Worm (Caenorhabditis elegans) whole organism, L4 larva: ENCODE data around the gene T19D12.10.

Experiments used
- F26F4.8 ChIP-seq: fragments of 200-800 bp; sonication (Bioruptor generic); conservative IDR thresholded peaks from 2 replicates; pipeline ENCODE4 v1.3.6; 2022; ENCODE audit warnings: missing genetic modification characterization, missing compliant biosample characterization
- ZK337.2 ChIP-seq: fragments of 200-800 bp; sonication (Bioruptor generic); IDR thresholded peaks from 2 replicates; pipeline ENCODE4 v1.3.6; 2022; ENCODE audit warnings: missing genetic modification reagents, missing genetic modification characterization, missing compliant biosample characterization
- ZK546.5 ChIP-seq, 2 experiments: sonication (generic microtip); optimal IDR thresholded peaks; 2 replicates each; lab custom pipeline; 2017; ENCODE audit warnings: missing biosample characterization in 2 of 2, missing genetic modification characterization in 2 of 2
- aha-1 ChIP-seq: fragments of 150-350 bp; peaks from one replicate; lab custom pipeline; 2014; ENCODE audit warnings: missing biosample characterization, missing genetic modification characterization
- aly-2 ChIP-seq: sonication (generic microtip); optimal IDR thresholded peaks from 2 replicates; lab custom pipeline; 2018; ENCODE audit warnings: missing biosample characterization, missing genetic modification characterization
- attf-4 ChIP-seq: sonication (generic microtip); optimal IDR thresholded peaks from 3 replicates; lab custom pipeline; 2017; ENCODE audit warnings: missing biosample characterization, missing genetic modification characterization
- ceh-44 ChIP-seq: fragments of 200-800 bp; sonication (Bioruptor generic); IDR thresholded peaks from 2 replicates; pipeline ENCODE4 v1.3.6; 2022; ENCODE audit warnings: missing genetic modification reagents, missing genetic modification characterization, missing compliant biosample characterization
- ceh-82 ChIP-seq: sonication (generic microtip); optimal IDR thresholded peaks from 2 replicates; lab custom pipeline; 2017; ENCODE audit warnings: missing biosample characterization, missing genetic modification characterization
- cey-2 ChIP-seq: sonication (generic microtip); optimal IDR thresholded peaks from 3 replicates; lab custom pipeline; 2017; ENCODE audit warnings: missing genetic modification characterization, mild to moderate bottlenecking, missing compliant biosample characterization, antibody characterized with exemption, borderline replicate concordance; ENCODE audit not compliant: insufficient read depth
- daf-12 ChIP-seq: fragments of 150-350 bp; optimal IDR thresholded peaks from 2 replicates; lab custom pipeline; 2014; ENCODE audit warnings: missing biosample characterization, missing genetic modification reagents, missing genetic modification characterization
- daf-19 ChIP-seq: fragments of 200-800 bp; sonication (Bioruptor generic); conservative IDR thresholded peaks from 2 replicates; pipeline ENCODE4 v1.3.6; 2022; ENCODE audit warnings: missing genetic modification characterization, missing compliant biosample characterization
- daf-8 ChIP-seq: fragments of 200-800 bp; sonication (Bioruptor generic); IDR thresholded peaks from 2 replicates; pipeline ENCODE4 v1.3.6; 2022; ENCODE audit warnings: missing genetic modification characterization, missing compliant biosample characterization
- dmd-8 ChIP-seq: fragments of 200-800 bp; sonication (Bioruptor generic); IDR thresholded peaks from 2 replicates; pipeline ENCODE4 v1.3.6; 2022; ENCODE audit warnings: missing genetic modification characterization, missing compliant biosample characterization
- duxl-1 ChIP-seq: sonication (generic microtip); optimal IDR thresholded peaks from 2 replicates; lab custom pipeline; 2016; ENCODE audit warnings: mild to moderate bottlenecking, missing genetic modification characterization, moderate library complexity, missing compliant biosample characterization; ENCODE audit not compliant: poor library complexity
- egl-43 ChIP-seq: fragments of 200-800 bp; sonication (Bioruptor generic); IDR thresholded peaks from 2 replicates; pipeline ENCODE4 v1.3.6; 2022; ENCODE audit warnings: missing genetic modification reagents, missing genetic modification characterization, missing compliant biosample characterization
- fkh-10 ChIP-seq: fragments of 150-350 bp; optimal IDR thresholded peaks from 2 replicates; lab custom pipeline; 2014; ENCODE audit warnings: missing biosample characterization, missing genetic modification reagents, missing genetic modification characterization
- fos-1 ChIP-seq: fragments of 150-350 bp; optimal IDR thresholded peaks from 2 replicates; lab custom pipeline; 2014; ENCODE audit warnings: missing biosample characterization, missing genetic modification characterization
- gei-8 ChIP-seq: fragments of 200-800 bp; sonication (Bioruptor generic); optimal IDR thresholded peaks from 2 replicates; lab custom pipeline; 2018; ENCODE audit warnings: mild to moderate bottlenecking, missing genetic modification characterization, missing compliant biosample characterization
- hif-1 ChIP-seq, 2 experiments: sonication (generic microtip); optimal IDR thresholded peaks; 2 replicates each; lab custom pipeline; 2016 to 2017; ENCODE audit warnings: missing compliant biosample characterization in 2 of 2, missing genetic modification characterization in 2 of 2, missing genetic modification reagents in 2 of 2, missing genotype in 2 of 2, mild to moderate bottlenecking in 1 of 2
- hlh-11 ChIP-seq: fragments of 200-800 bp; sonication (Bioruptor generic); optimal IDR thresholded peaks from 2 replicates; lab custom pipeline; 2018; ENCODE audit warnings: mild to moderate bottlenecking, missing genetic modification characterization, missing compliant biosample characterization
- hmg-1.1 ChIP-seq: fragments of 200-800 bp; sonication (Bioruptor generic); IDR thresholded peaks from 2 replicates; pipeline ENCODE4 v1.3.6; 2022; ENCODE audit warnings: missing genetic modification reagents, missing genetic modification characterization, missing compliant biosample characterization
- jun-1 ChIP-seq: fragments of 150-350 bp; optimal IDR thresholded peaks from 2 replicates; lab custom pipeline; 2014; ENCODE audit warnings: missing biosample characterization, missing genetic modification reagents, missing genetic modification characterization
- lim-7 ChIP-seq: fragments of 200-800 bp; sonication (Bioruptor generic); IDR thresholded peaks from 2 replicates; pipeline ENCODE4 v1.3.6; 2022; ENCODE audit warnings: missing genetic modification characterization, missing compliant biosample characterization
- lin-13 ChIP-seq: fragments of 150-350 bp; optimal IDR thresholded peaks from 2 replicates; lab custom pipeline; 2014; ENCODE audit warnings: missing biosample characterization, missing genetic modification reagents, missing genetic modification characterization
- lir-3 ChIP-seq: sonication (generic microtip); optimal IDR thresholded peaks from 2 replicates; lab custom pipeline; 2016; ENCODE audit warnings: mild to moderate bottlenecking, missing genetic modification characterization, missing compliant biosample characterization
- lsy-2 ChIP-seq, 2 experiments: fragments of 150-350 bp in 1 of 2; sonication (generic microtip) in 1 of 2; optimal IDR thresholded peaks; 2 replicates each; lab custom pipeline; 2014 to 2017; ENCODE audit warnings: missing biosample characterization in 2 of 2, missing genetic modification characterization in 2 of 2
- madf-9 ChIP-seq: fragments of 200-800 bp; sonication (Bioruptor generic); conservative IDR thresholded peaks from 2 replicates; pipeline ENCODE4 v1.3.6; 2022; ENCODE audit warnings: missing genetic modification reagents, missing genetic modification characterization, missing compliant biosample characterization
- mdl-1 ChIP-seq, 2 experiments: fragments of 150-350 bp in 1 of 2; sonication (generic microtip) in 1 of 2; optimal IDR thresholded peaks; 2 replicates each; lab custom pipeline; 2014 to 2017; ENCODE audit warnings: missing biosample characterization in 2 of 2, missing genetic modification characterization in 2 of 2
- mdt-29 ChIP-seq: fragments of 200-800 bp; sonication (Bioruptor generic); IDR thresholded peaks from 2 replicates; pipeline ENCODE4 v1.3.6; 2022; ENCODE audit warnings: missing genetic modification reagents, missing genetic modification characterization, missing compliant biosample characterization
- mes-2 ChIP-seq: sonication (generic microtip); optimal IDR thresholded peaks from 2 replicates; lab custom pipeline; 2016; ENCODE audit warnings: missing genotype, mild to moderate bottlenecking, missing genetic modification characterization, missing compliant biosample characterization; ENCODE audit not compliant: poor library complexity, severe bottlenecking
- mxl-2 ChIP-seq: fragments of 200-800 bp; sonication (Bioruptor generic); conservative IDR thresholded peaks from 2 replicates; pipeline ENCODE4 v1.3.6; 2022; ENCODE audit warnings: missing genetic modification reagents, missing genetic modification characterization, missing compliant biosample characterization
- mxl-3 ChIP-seq: fragments of 200-800 bp; sonication (Bioruptor generic); optimal IDR thresholded peaks from 2 replicates; lab custom pipeline; 2018; ENCODE audit warnings: mild to moderate bottlenecking, missing genetic modification characterization, missing compliant biosample characterization
- nhr-11 ChIP-seq: fragments of 150-350 bp; optimal IDR thresholded peaks from 2 replicates; lab custom pipeline; 2014; ENCODE audit warnings: missing biosample characterization, missing genetic modification characterization
- nhr-111 ChIP-seq: fragments of 200-800 bp; sonication (Bioruptor generic); optimal IDR thresholded peaks from 2 replicates; lab custom pipeline; 2018; ENCODE audit warnings: mild to moderate bottlenecking, missing genetic modification characterization, missing compliant biosample characterization
- nhr-25 ChIP-seq: sonication (generic microtip); optimal IDR thresholded peaks from 2 replicates; lab custom pipeline; 2017; ENCODE audit warnings: missing genetic modification characterization, mild to moderate bottlenecking, missing compliant biosample characterization, antibody characterized with exemption, moderate library complexity, borderline replicate concordance; ENCODE audit not compliant: insufficient read depth
- nhr-28 ChIP-seq: fragments of 150-350 bp; optimal IDR thresholded peaks from 2 replicates; lab custom pipeline; 2014; ENCODE audit warnings: missing biosample characterization, missing genetic modification characterization
- nhr-77 ChIP-seq: fragments of 150-350 bp; optimal IDR thresholded peaks from 2 replicates; lab custom pipeline; 2014; ENCODE audit warnings: missing biosample characterization, missing genetic modification characterization
- pha-4 ChIP-seq, 2 experiments: fragments of 150-350 bp in 1 of 2; fragments of 200-800 bp in 1 of 2; sonication (Bioruptor generic) in 1 of 2; IDR thresholded peaks in 1 of 2; optimal IDR thresholded peaks in 1 of 2; 2 replicates each; pipeline versions ENCODE4 v1.3.6 to Lab custom; 2014 to 2022; ENCODE audit warnings: missing genetic modification characterization in 2 of 2, missing genetic modification reagents in 2 of 2, missing biosample characterization in 1 of 2, missing compliant biosample characterization in 1 of 2
- rbr-2 ChIP-seq: sonication (generic microtip); optimal IDR thresholded peaks from 2 replicates; lab custom pipeline; 2016; ENCODE audit warnings: missing genotype, missing genetic modification characterization, missing compliant biosample characterization
- sdz-12 ChIP-seq: fragments of 200-800 bp; sonication (Bioruptor generic); optimal IDR thresholded peaks from 2 replicates; lab custom pipeline; 2018; ENCODE audit warnings: mild to moderate bottlenecking, missing genetic modification characterization, missing compliant biosample characterization
- set-16 ChIP-seq: fragments of 200-800 bp; sonication (Bioruptor generic); IDR thresholded peaks from 2 replicates; pipeline ENCODE4 v1.3.6; 2022; ENCODE audit warnings: missing genetic modification reagents, missing genetic modification characterization, missing compliant biosample characterization
- tra-1 ChIP-seq: fragments of 200-800 bp; sonication (Bioruptor generic); IDR thresholded peaks from 2 replicates; pipeline ENCODE4 v1.3.6; 2022; ENCODE audit warnings: missing genetic modification reagents, missing genetic modification characterization, missing compliant biosample characterization
- unc-62 ChIP-seq, 3 experiments: fragments of 150-350 bp in 1 of 3; sonication (generic microtip); optimal IDR thresholded peaks in 2 of 3; peaks in 1 of 3; 1 replicate in 1 of 3; 2 replicates in 2 of 3; lab custom pipeline; 2014 to 2017; ENCODE audit warnings: missing biosample characterization in 3 of 3, missing genetic modification characterization in 3 of 3, missing genetic modification reagents in 3 of 3, missing genotype in 1 of 3
- zag-1 ChIP-seq: fragments of 150-350 bp; optimal IDR thresholded peaks from 2 replicates; lab custom pipeline; 2014; ENCODE audit warnings: missing biosample characterization, missing genetic modification characterization
- zip-11 ChIP-seq: fragments of 200-800 bp; sonication (Bioruptor generic); IDR thresholded peaks from 2 replicates; pipeline ENCODE4 v1.3.6; 2022; ENCODE audit warnings: missing genetic modification characterization, missing compliant biosample characterization
- zip-2 ChIP-seq: fragments of 150-350 bp; optimal IDR thresholded peaks from 2 replicates; lab custom pipeline; 2014; ENCODE audit warnings: missing biosample characterization, missing genetic modification characterization

The T19D12.10 gene

DNA sequence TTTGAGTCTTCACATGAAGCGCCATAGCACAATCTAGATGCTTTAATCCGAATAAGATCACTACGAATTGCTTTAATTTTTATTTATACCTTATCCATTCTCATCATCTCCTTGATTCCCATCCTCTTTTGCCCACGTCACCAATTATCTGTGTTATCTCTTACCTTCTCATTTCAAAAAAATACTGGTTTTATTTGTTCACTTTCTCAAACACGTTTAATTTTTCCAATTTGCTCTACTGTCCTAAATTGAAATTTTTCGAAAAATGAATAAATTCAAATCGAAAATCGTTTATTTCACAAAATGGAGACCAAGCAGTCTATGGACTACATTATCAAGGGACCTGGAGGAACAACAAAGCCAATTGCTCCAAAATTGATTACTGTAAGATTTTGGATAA lies 36.8 kb downstream of the T19D12.10 start, which contains the start of gene F54H5.3:
TSS of gene F54H5.3 (plus strand) at position 301 of the 400 bp plus-strand sequence.
- TF ChIP-seq lsy-2 (tag; optimal IDR thresholded peaks at IDR 0.05; lab: Kevin White, UChicago) (no peak), lir-3 (tag; lab: Kevin White, UChicago) (no peak), ceh-82 (tag; lab: Kevin White, UChicago) (no peak), fos-1 (no peak), nhr-25 (tag; lab: Kevin White, UChicago) (no peak), ceh-44 (GFP tag; lab: Robert Waterston, UW) (no peak)
- TF ChIP-seq, all 104 proteins: peak for 0

DNA sequence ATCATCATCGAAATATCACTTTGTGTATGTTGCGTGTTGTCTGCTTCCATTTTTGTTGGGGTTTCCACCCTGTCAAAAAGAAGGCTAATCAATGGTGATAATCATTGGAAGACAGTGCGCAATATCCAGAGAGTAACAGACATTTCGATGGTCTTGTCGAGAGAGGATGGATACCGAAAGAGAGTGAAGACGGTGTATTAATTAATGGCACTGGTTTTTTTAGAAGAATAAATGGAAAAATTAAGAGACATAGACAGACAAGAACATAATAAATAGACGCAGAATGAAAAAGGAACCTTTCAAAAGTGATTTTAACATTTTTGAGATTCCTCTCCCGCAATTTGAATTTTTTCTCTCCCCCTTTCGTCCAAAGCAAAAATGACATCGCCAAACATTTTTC lies 39.7 kb downstream of the T19D12.10 start:
- TF ChIP-seq zip-2 (tag; lab: Kevin White, UChicago) (no peak), attf-4 (tag; lab: Kevin White, UChicago) (no peak), hif-1 (tag; optimal IDR thresholded peaks at IDR 0.05; lab: Kevin White, UChicago) (no peak), mdt-29 (GFP tag; lab: Robert Waterston, UW) (no peak), gei-8 (no peak), tra-1 (GFP tag; lab: Robert Waterston, UW) (0 out of 2 replicates have a peak, but pooled peaks have one; percentile 38), dmd-8 (GFP tag; lab: Robert Waterston, UW) (no peak), cey-2 (tag; lab: Kevin White, UChicago) (peak; percentile 19), sdz-12 (no peak), jun-1 (no peak), duxl-1 (tag; lab: Kevin White, UChicago) (no peak), lsy-2 (tag; optimal IDR thresholded peaks at IDR 0.05; lab: Kevin White, UChicago) (no peak), daf-8 (no peak), ZK337.2 (GFP tag; lab: Robert Waterston, UW) (no peak), madf-9 (no peak), fkh-10 (GFP tag; lab: Kevin White, UChicago) (no peak), lim-7 (GFP tag; lab: Robert Waterston, UW) (no peak), nhr-111 (GFP tag; lab: Kevin White, UChicago) (no peak), mxl-2 (GFP tag; lab: Robert Waterston, UW) (no peak), aha-1 (peak; percentile 23), ZK546.5 (tag; optimal IDR thresholded peaks at IDR 0.05; lab: Kevin White, UChicago) (no peak), F26F4.8 (GFP tag; lab: Robert Waterston, UW) (no peak), mxl-3 (no peak), lir-3 (tag; lab: Kevin White, UChicago) (no peak), nhr-11 (tag; lab: Kevin White, UChicago) (no peak), daf-12 (no peak), hlh-11 (tag; lab: Kevin White, UChicago) (peak; percentile 19), hmg-1.1 (GFP tag; lab: Robert Waterston, UW) (no peak), zag-1 (tag; lab: Kevin White, UChicago) (no peak), unc-62 (GFP tag; optimal IDR thresholded peaks at IDR 0.05 in 1 of 2; lab: Kevin White, UChicago) (peak in 1 of 2 experiments; percentile 39), unc-62 (tag; optimal IDR thresholded peaks at IDR 0.05; lab: Kevin White, UChicago) (no peak), set-16 (GFP tag; lab: Robert Waterston, UW) (no peak), mdl-1 (tag; optimal IDR thresholded peaks at IDR 0.05; lab: Kevin White, UChicago) (peak in 1 of 2 experiments; percentile 18), nhr-28 (tag; lab: Kevin White, UChicago) (peak; percentile 37)

DNA sequence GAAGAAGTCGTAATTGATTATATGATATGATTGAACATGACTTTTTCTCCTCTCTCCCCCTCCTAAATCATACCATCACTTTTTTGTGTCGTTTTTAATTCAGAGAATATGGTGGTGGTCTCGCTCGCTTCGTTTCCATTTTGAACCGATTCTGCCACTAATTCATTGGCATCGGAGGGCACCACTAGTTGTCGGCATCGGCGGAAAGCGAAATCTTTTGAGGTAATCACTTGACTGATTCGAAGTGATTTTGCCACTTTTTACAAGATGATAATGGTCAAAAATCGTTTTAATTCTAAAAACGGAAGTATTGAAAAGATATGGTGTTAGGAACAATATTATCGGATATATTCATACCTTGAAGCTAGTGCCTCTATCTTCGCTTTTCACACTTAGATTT lies 41.9 kb downstream of the T19D12.10 start, which contains the start of gene klf-3:
TSS of gene klf-3 (plus strand) at position 109 of the 400 bp plus-strand sequence.
- no peak for TF ChIP-seq pha-4 (GFP tag; IDR thresholded peaks at IDR 0.05; lab: Robert Waterston, UW)
- TF ChIP-seq pha-4 (tag; optimal IDR thresholded peaks at IDR 0.05; lab: Kevin White, UChicago) = no peak
- no peak for TF ChIP-seq fos-1
- no peak for TF ChIP-seq nhr-111 (GFP tag; lab: Kevin White, UChicago)
- TF ChIP-seq egl-43 (GFP tag; lab: Robert Waterston, UW) = no peak
- TF ChIP-seq nhr-77 (tag; lab: Kevin White, UChicago) = no peak
- TF ChIP-seq daf-19 (GFP tag; lab: Robert Waterston, UW) = no peak
- TF ChIP-seq lin-13 (GFP tag; lab: Kevin White, UChicago) = no peak
- TF ChIP-seq gei-8 = no peak
- no peak for TF ChIP-seq mdt-29 (GFP tag; lab: Robert Waterston, UW)
- TF ChIP-seq mes-2 (tag; lab: Kevin White, UChicago) = no peak
- TF ChIP-seq zip-11 (GFP tag; lab: Robert Waterston, UW) = no peak
- TF ChIP-seq aly-2 (tag; lab: Kevin White, UChicago) = no peak
- TF ChIP-seq rbr-2 = no peak
- no peak for TF ChIP-seq F26F4.8 (GFP tag; lab: Robert Waterston, UW)
